Worm (Caenorhabditis elegans): ENCODE measurements around the gene nhr-282.

ce11 chrV:15796087-15796486, 16.0 kb upstream of the nhr-282 start, which contains the start of gene nhr-223:
- no peak for TF ChIP-seq ztf-23 (GFP tag; IDR thresholded peaks at IDR 0.05)
- no peak for TF ChIP-seq cog-1 (tag; optimal IDR thresholded peaks at IDR 0.05)

Data from whole organism, midembryonic.